Worm (Caenorhabditis elegans) whole organism, early embryonic: ENCODE data around the gene B0432.14.

Source experiments
- B0310.2 ChIP-seq: sonication (generic microtip); optimal IDR thresholded peaks from 2 replicates; lab custom pipeline; 2016; ENCODE audit warnings: mild to moderate bottlenecking, missing genetic modification characterization, missing compliant biosample characterization
- F13C5.2 ChIP-seq: sonication (generic microtip); optimal IDR thresholded peaks from 2 replicates; lab custom pipeline; 2017; ENCODE audit warnings: mild to moderate bottlenecking, missing genetic modification characterization, inconsistent platforms, missing compliant biosample characterization
- aly-1 ChIP-seq: sonication (generic microtip); optimal IDR thresholded peaks from 2 replicates; lab custom pipeline; 2016; ENCODE audit warnings: missing genetic modification characterization, missing compliant biosample characterization
- ama-1 ChIP-seq: fragments of 150-350 bp; optimal IDR thresholded peaks from 2 replicates; lab custom pipeline; 2014
- ceh-13 ChIP-seq: fragments of 200-800 bp; sonication (Bioruptor generic); optimal IDR thresholded peaks from 2 replicates; lab custom pipeline; 2018; ENCODE audit warnings: mild to moderate bottlenecking, missing genetic modification characterization, missing compliant biosample characterization
- ceh-36 ChIP-seq: sonication (generic microtip); optimal IDR thresholded peaks from 2 replicates; lab custom pipeline; 2016; ENCODE audit warnings: missing genetic modification characterization, inconsistent platforms, missing compliant biosample characterization
- ets-7 ChIP-seq: sonication (generic microtip); optimal IDR thresholded peaks from 2 replicates; lab custom pipeline; 2016; ENCODE audit warnings: missing genotype, missing genetic modification characterization, missing compliant biosample characterization
- flt-1 ChIP-seq: fragments of 200-800 bp; sonication (Bioruptor generic); IDR thresholded peaks from 2 replicates; pipeline ENCODE4 v1.3.6; 2022; ENCODE audit warnings: missing genetic modification characterization, missing compliant biosample characterization
- hmbx-1 ChIP-seq: sonication (generic microtip); optimal IDR thresholded peaks from 2 replicates; lab custom pipeline; 2016; ENCODE audit warnings: mild to moderate bottlenecking, missing genetic modification characterization, missing compliant biosample characterization
- hmg-4 ChIP-seq: fragments of 200-800 bp; sonication (Bioruptor generic); optimal IDR thresholded peaks from 2 replicates; lab custom pipeline; 2018; ENCODE audit warnings: mild to moderate bottlenecking, missing genetic modification characterization, missing compliant biosample characterization
- hnd-1 ChIP-seq: sonication (generic microtip); optimal IDR thresholded peaks from 2 replicates; lab custom pipeline; 2016; ENCODE audit warnings: missing genetic modification characterization, missing compliant biosample characterization
- pes-1 ChIP-seq: fragments of 200-800 bp; sonication (Bioruptor generic); IDR thresholded peaks from 2 replicates; pipeline ENCODE4 v1.3.6; 2022; ENCODE audit warnings: missing genetic modification reagents, missing genetic modification characterization, missing compliant biosample characterization
- scrt-1 ChIP-seq: fragments of 200-800 bp; sonication (Bioruptor generic); IDR thresholded peaks from 2 replicates; pipeline ENCODE4 v1.3.6; 2022; ENCODE audit warnings: missing genetic modification characterization, missing compliant biosample characterization
- sea-1 ChIP-seq: fragments of 200-800 bp; sonication (Bioruptor generic); conservative IDR thresholded peaks from 2 replicates; pipeline ENCODE4 v1.3.6; 2022; ENCODE audit warnings: missing genetic modification characterization, missing compliant biosample characterization
- tbx-11 ChIP-seq: fragments of 200-800 bp; sonication (Bioruptor generic); IDR thresholded peaks from 2 replicates; pipeline ENCODE4 v1.3.6; 2022; ENCODE audit warnings: missing genetic modification characterization, missing compliant biosample characterization
- tbx-37 ChIP-seq: fragments of 200-800 bp; sonication (Bioruptor generic); conservative IDR thresholded peaks from 2 replicates; pipeline ENCODE4 v1.3.6; 2022; ENCODE audit warnings: missing genetic modification reagents, missing genetic modification characterization, missing compliant biosample characterization
- tra-4 ChIP-seq: sonication (generic microtip); optimal IDR thresholded peaks from 2 replicates; lab custom pipeline; 2017; ENCODE audit warnings: missing genetic modification characterization, missing compliant biosample characterization

The B0432.14 gene

ce11 chrII:237721-238120 is 26.4 kb upstream of the B0432.14 start, which contains the start of gene laat-1:
Gene laat-1, minus strand, starts transcription at chrII:237821.
- TF ChIP-seq ets-7 (tag; lab: Kevin White, UChicago) (no peak), tbx-11 (GFP tag; lab: Robert Waterston, UW) (no peak), tbx-37 (no peak), hmbx-1 (no peak), flt-1 (GFP tag; lab: Robert Waterston, UW) (no peak), hmg-4 (no peak), tra-4 (no peak), sea-1 (GFP tag; lab: Robert Waterston, UW) (no peak), ceh-36 (tag; lab: Kevin White, UChicago) (no peak), scrt-1 (GFP tag; lab: Robert Waterston, UW) (no peak), hnd-1 (tag; lab: Kevin White, UChicago) (no peak), B0310.2 (tag; lab: Kevin White, UChicago) (no peak), F13C5.2 (tag; lab: Kevin White, UChicago) (no peak), ama-1 (lab: Kevin White, UChicago) (no peak)

ce11 chrII:240043-240442 is 24.1 kb upstream of the B0432.14 start:
- TF ChIP-seq aly-1 (no peak), hmbx-1 (no peak), F13C5.2 (tag; lab: Kevin White, UChicago) (no peak), B0310.2 (tag; lab: Kevin White, UChicago) (no peak), ceh-13 (no peak), ets-7 (tag; lab: Kevin White, UChicago) (no peak), hnd-1 (tag; lab: Kevin White, UChicago) (no peak), tbx-11 (GFP tag; lab: Robert Waterston, UW) (no peak), sea-1 (GFP tag; lab: Robert Waterston, UW) (no peak), flt-1 (GFP tag; lab: Robert Waterston, UW) (no peak), tbx-37 (no peak), tra-4 (no peak), hmg-4 (no peak), pes-1 (no peak), ceh-36 (tag; lab: Kevin White, UChicago) (no peak), scrt-1 (GFP tag; lab: Robert Waterston, UW) (no peak), ama-1 (lab: Kevin White, UChicago) (no peak)

- no peak for TF ChIP-seq aly-1
Measured at ce11 chrII:247736-248135, 16.4 kb upstream of the B0432.14 start.

- TF ChIP-seq ceh-36 (tag; lab: Kevin White, UChicago), result peak; percentile 78
- TF ChIP-seq B0310.2 (tag; lab: Kevin White, UChicago), result peak; percentile 39
- peak; percentile 61; the same call in 1 of the 2 replicates for TF ChIP-seq sea-1 (GFP tag; lab: Robert Waterston, UW)
- peak; percentile 33 for TF ChIP-seq ceh-13
- peak; percentile 96 for TF ChIP-seq F13C5.2 (tag; lab: Kevin White, UChicago)
- TF ChIP-seq flt-1 (GFP tag; lab: Robert Waterston, UW), result peak; percentile 77
- peak; percentile 80 for TF ChIP-seq pes-1
- no peak for TF ChIP-seq ama-1 (lab: Kevin White, UChicago)
- TF ChIP-seq scrt-1 (GFP tag; lab: Robert Waterston, UW), result peak; percentile 81
- peak; percentile 77 for TF ChIP-seq hmbx-1
- TF ChIP-seq hnd-1 (tag; lab: Kevin White, UChicago), result peak; percentile 40
- peak; percentile 65; the same call in 1 of the 2 replicates for TF ChIP-seq tbx-37
- peak; percentile 52 for TF ChIP-seq ets-7 (tag; lab: Kevin White, UChicago)
- peak; percentile 73 for TF ChIP-seq aly-1
- TF ChIP-seq tbx-11 (GFP tag; lab: Robert Waterston, UW), result peak; percentile 79
- TF ChIP-seq tra-4, result no peak
- TF ChIP-seq hmg-4, result peak; percentile 84
Measured at ce11 chrII:255124-255523, 9.0 kb upstream of the B0432.14 start.

ce11 chrII:257519-257918 is 6.6 kb upstream of the B0432.14 start, which contains the start of gene cat-2:
Gene cat-2, plus strand, starts transcription at chrII:257819.
- no peak for TF ChIP-seq ama-1 (lab: Kevin White, UChicago)
- no peak for TF ChIP-seq F13C5.2 (tag; lab: Kevin White, UChicago)
- TF ChIP-seq ceh-36 (tag; lab: Kevin White, UChicago), result no peak
- no peak for TF ChIP-seq flt-1 (GFP tag; lab: Robert Waterston, UW)
- no peak for TF ChIP-seq tbx-37
- no peak for TF ChIP-seq tra-4

ce11 chrII:263563-263962 is 590 bp upstream of the B0432.14 start, which contains the start of gene scc-2:
Gene scc-2, minus strand, starts transcription at chrII:263663.
- TF ChIP-seq hnd-1 (tag; lab: Kevin White, UChicago), result no peak
- TF ChIP-seq hmbx-1, result no peak
- TF ChIP-seq ceh-13, result no peak
- no peak for TF ChIP-seq ets-7 (tag; lab: Kevin White, UChicago)
- TF ChIP-seq F13C5.2 (tag; lab: Kevin White, UChicago), result no peak
- TF ChIP-seq B0310.2 (tag; lab: Kevin White, UChicago), result no peak
- no peak for TF ChIP-seq aly-1
- no peak for TF ChIP-seq flt-1 (GFP tag; lab: Robert Waterston, UW)
- no peak for TF ChIP-seq pes-1
- TF ChIP-seq scrt-1 (GFP tag; lab: Robert Waterston, UW), result no peak
- TF ChIP-seq tbx-11 (GFP tag; lab: Robert Waterston, UW), result no peak
- TF ChIP-seq tra-4, result no peak
- no peak for TF ChIP-seq ceh-36 (tag; lab: Kevin White, UChicago)
- TF ChIP-seq sea-1 (GFP tag; lab: Robert Waterston, UW), result no peak

ce11 chrII:273872-274271 is 9.7 kb downstream of the B0432.14 start, which contains the start of gene B0432.7:
Gene B0432.7, minus strand, starts transcription at chrII:273972.
- no peak for TF ChIP-seq hnd-1 (tag; lab: Kevin White, UChicago)
- TF ChIP-seq aly-1, result no peak
- no peak for TF ChIP-seq hmg-4
- no peak for TF ChIP-seq scrt-1 (GFP tag; lab: Robert Waterston, UW)
- TF ChIP-seq tbx-37, result no peak
- TF ChIP-seq F13C5.2 (tag; lab: Kevin White, UChicago), result no peak
- no peak for TF ChIP-seq ceh-13

- TF ChIP-seq hnd-1 (tag; lab: Kevin White, UChicago) (no peak), pes-1 (no peak)
Measured at ce11 chrII:278636-279035, 14.5 kb downstream of the B0432.14 start, which contains the start of gene B0432.8. Gene B0432.8, minus strand, starts transcription at chrII:278736.
